Worm (Caenorhabditis elegans) whole organism, mixed stage, embryonic: ENCODE measurements around the gene his-63.

ENCODE experiments used
- drap-1 ChIP-seq: fragments of 200-800 bp; sonication (Bioruptor generic); optimal IDR thresholded peaks from 3 replicates; lab custom pipeline; 2018; ENCODE audit warnings: mild to moderate bottlenecking, missing genetic modification characterization, missing compliant biosample characterization
- flh-1 ChIP-seq: fragments of 200-800 bp; sonication (Bioruptor generic); optimal IDR thresholded peaks from 2 replicates; lab custom pipeline; 2018; ENCODE audit warnings: mild to moderate bottlenecking, missing genetic modification characterization, moderate library complexity, missing compliant biosample characterization
- hlh-1 ChIP-seq: fragments of 150-350 bp; optimal IDR thresholded peaks from 2 replicates; lab custom pipeline; 2014; ENCODE audit warnings: missing biosample characterization, missing genetic modification reagents, missing genetic modification characterization
- mab-5 ChIP-seq: fragments of 150-350 bp; optimal IDR thresholded peaks from 2 replicates; lab custom pipeline; 2014; ENCODE audit warnings: missing biosample characterization, missing genetic modification characterization
- mep-1 ChIP-seq: fragments of 150-350 bp; optimal IDR thresholded peaks from 2 replicates; lab custom pipeline; 2017; ENCODE audit warnings: missing biosample characterization, missing genetic modification reagents, missing genetic modification characterization, inconsistent platforms
- nhr-28 ChIP-seq: fragments of 150-350 bp; optimal IDR thresholded peaks from 2 replicates; lab custom pipeline; 2014; ENCODE audit warnings: missing biosample characterization, missing genetic modification characterization
- nhr-76 ChIP-seq: sonication (generic microtip); optimal IDR thresholded peaks from 2 replicates; lab custom pipeline; 2017; ENCODE audit warnings: missing biosample characterization, missing genetic modification characterization
- snpc-4 ChIP-seq: fragments of 150-350 bp; optimal IDR thresholded peaks from 2 replicates; lab custom pipeline; 2014; ENCODE audit warnings: missing biosample characterization, missing genetic modification characterization
- sptf-1 ChIP-seq: sonication (generic microtip); optimal IDR thresholded peaks from 2 replicates; lab custom pipeline; 2017; ENCODE audit warnings: mild to moderate bottlenecking, missing genetic modification characterization, moderate library complexity, missing compliant biosample characterization
- unc-62 ChIP-seq: fragments of 150-350 bp; optimal IDR thresholded peaks from 2 replicates; lab custom pipeline; 2014; ENCODE audit warnings: missing biosample characterization, missing genetic modification reagents, missing genetic modification characterization

DNA sequence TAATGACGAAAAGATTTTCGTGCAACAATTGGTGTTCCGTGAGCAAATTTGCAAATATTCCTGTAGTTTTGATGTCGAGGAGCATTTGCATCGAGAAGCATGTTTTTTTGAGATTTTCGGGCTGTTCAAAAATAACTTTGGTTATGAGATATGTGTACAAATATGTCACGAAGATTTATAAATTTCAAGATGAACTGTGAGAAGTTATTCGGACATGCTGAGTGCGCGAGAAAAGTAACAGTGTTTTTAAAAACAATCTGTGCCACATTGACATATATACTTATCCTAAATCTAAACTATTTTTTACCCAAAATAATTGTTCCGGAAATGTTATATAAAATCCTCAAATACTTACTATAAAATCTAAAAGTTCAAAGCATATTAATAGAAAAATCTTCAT is 15.0 kb upstream of the his-63 start, which contains the start of gene F22B3.7:
- TF ChIP-seq flh-1 (GFP tag; lab: Kevin White, UChicago) (no peak), unc-62 (no peak), mep-1 (tag; lab: Kevin White, UChicago) (no peak), nhr-28 (tag; lab: Kevin White, UChicago) (no peak), mab-5 (tag; lab: Kevin White, UChicago) (no peak), sptf-1 (no peak), snpc-4 (tag; lab: Kevin White, UChicago) (no peak), nhr-76 (tag; lab: Kevin White, UChicago) (no peak), hlh-1 (tag; lab: Kevin White, UChicago) (no peak), drap-1 (GFP tag; lab: Kevin White, UChicago) (no peak)
